Fruit fly (Drosophila melanogaster): ENCODE results near the gene ifc.

The ifc gene

dm6 chr2L:5944305-5945282 lies 41.6 kb upstream of the ifc start (continued):
- no peak for TF ChIP-seq CG3919 (GFP tag; optimal IDR thresholded peaks at IDR 0.05)
- no peak for TF ChIP-seq CG3032 (tag; optimal IDR thresholded peaks at IDR 0.05)
- peak; percentile 50 for TF ChIP-seq Eip78C (GFP tag)
- TF ChIP-seq spab (GFP tag; optimal IDR thresholded peaks at IDR 0.05): no peak
- no peak for TF ChIP-seq CG10669 (GFP tag; optimal IDR thresholded peaks at IDR 0.05)

- TF ChIP-seq CG31627 (GFP tag; optimal IDR thresholded peaks at IDR 0.05) (no peak), CG8632 (GFP tag; optimal IDR thresholded peaks at IDR 0.05) (no peak), svp (GFP tag) (peak; percentile 90), CG34406 (GFP tag; optimal IDR thresholded peaks at IDR 0.05) (no peak)
These were observed 40.2 kb upstream of the ifc start for dm6 chr2L:5945651-5946547.

dm6 chr2L:5946728-5947127 lies 39.4 kb upstream of the ifc start:
- TF ChIP-seq CG6792 (GFP tag; optimal IDR thresholded peaks at IDR 0.05): no peak

dm6 chr2L:5947504-5947903 lies 38.6 kb upstream of the ifc start:
- TF ChIP-seq Ets96B (tag; optimal IDR thresholded peaks at IDR 0.05) (no peak), cyc (GFP tag; optimal IDR thresholded peaks at IDR 0.05) (no peak), CG6163 (GFP tag; IDR thresholded peaks at IDR 0.05) (no peak), dac (GFP tag; optimal IDR thresholded peaks at IDR 0.05) (no peak), Hr4 (GFP tag; optimal IDR thresholded peaks at IDR 0.05) (no peak), svp (GFP tag) (no peak), Sox15 (GFP tag; optimal IDR thresholded peaks at IDR 0.05) (no peak), CG11762 (GFP tag; optimal IDR thresholded peaks at IDR 0.05; ENCODE audit: insufficient read depth) (no peak), lz (GFP tag; optimal IDR thresholded peaks at IDR 0.05) (no peak), CG11902 (GFP tag; optimal IDR thresholded peaks at IDR 0.05) (no peak), Ets21C (GFP tag; optimal IDR thresholded peaks at IDR 0.05) (no peak), fd59A (GFP tag; optimal IDR thresholded peaks at IDR 0.05) (no peak), Eip75B (GFP tag; optimal IDR thresholded peaks at IDR 0.05) (no peak), CG4318 (GFP tag; optimal IDR thresholded peaks at IDR 0.05) (no peak), achi (GFP tag; optimal IDR thresholded peaks at IDR 0.05) (no peak), CG10669 (GFP tag; optimal IDR thresholded peaks at IDR 0.05) (no peak), CG34406 (GFP tag; optimal IDR thresholded peaks at IDR 0.05) (no peak)

dm6 chr2L:5948775-5949526 lies 37.2 kb upstream of the ifc start, which contains the start of gene CG9044:
Gene CG9044, plus strand, starts transcription at chr2L:5949450.
- peak; percentile 56 for TF ChIP-seq lz (GFP tag; optimal IDR thresholded peaks at IDR 0.05)
- peak; percentile 27; the same call in 1 of the 2 replicates for TF ChIP-seq Gug (GFP tag; IDR thresholded peaks at IDR 0.05)
- peak; percentile 86 for TF ChIP-seq Sox14 (GFP tag; optimal IDR thresholded peaks at IDR 0.05)
- TF ChIP-seq esn (GFP tag; optimal IDR thresholded peaks at IDR 0.05): peak; percentile 62
- peak; percentile 76 for TF ChIP-seq Hr39 (GFP tag; optimal IDR thresholded peaks at IDR 0.05)
- TF ChIP-seq OdsH (GFP tag; optimal IDR thresholded peaks at IDR 0.05): no peak
- peak; percentile 44 for TF ChIP-seq Sox15 (GFP tag; optimal IDR thresholded peaks at IDR 0.05)
- TF ChIP-seq CG31627 (GFP tag; optimal IDR thresholded peaks at IDR 0.05): peak; percentile 68
- no peak for TF ChIP-seq svp (GFP tag)
- TF ChIP-seq CG11902 (GFP tag; optimal IDR thresholded peaks at IDR 0.05): peak; percentile 38
- peak; percentile 28 for TF ChIP-seq Ets21C (GFP tag; optimal IDR thresholded peaks at IDR 0.05)
- TF ChIP-seq cyc (GFP tag; optimal IDR thresholded peaks at IDR 0.05): peak; percentile 51
- TF ChIP-seq CG8632 (GFP tag; optimal IDR thresholded peaks at IDR 0.05): no peak
